Worm (Caenorhabditis elegans) whole organism, L1 larva: ENCODE data around the gene F26F12.5.

Experiments used
- alr-1 ChIP-seq: fragments of 200-800 bp; sonication (Bioruptor generic); optimal IDR thresholded peaks from 2 replicates; lab custom pipeline; 2018; ENCODE audit warnings: borderline replicate concordance, mild to moderate bottlenecking, missing genetic modification characterization, missing compliant biosample characterization
- aly-2 ChIP-seq: fragments of 150-350 bp; optimal IDR thresholded peaks from 2 replicates; lab custom pipeline; 2014; ENCODE audit warnings: missing biosample characterization, missing genetic modification characterization
- blmp-1 ChIP-seq: fragments of 150-350 bp; optimal IDR thresholded peaks from 2 replicates; lab custom pipeline; 2014; ENCODE audit warnings: missing biosample characterization, missing genetic modification characterization
- ceh-63 ChIP-seq: fragments of 200-800 bp; sonication (Bioruptor generic); optimal IDR thresholded peaks from 2 replicates; lab custom pipeline; 2018; ENCODE audit warnings: mild to moderate bottlenecking, missing genetic modification characterization, missing compliant biosample characterization
- ceh-8 ChIP-seq: fragments of 200-800 bp; sonication (Bioruptor generic); optimal IDR thresholded peaks from 2 replicates; lab custom pipeline; 2018; ENCODE audit warnings: mild to moderate bottlenecking, missing genetic modification characterization, moderate library complexity, missing compliant biosample characterization
- ceh-82 ChIP-seq, 3 experiments: fragments of 150-350 bp in 1 of 3; sonication (generic microtip) in 2 of 3; optimal IDR thresholded peaks; 2 replicates each; lab custom pipeline; 2014 to 2017; ENCODE audit warnings: missing biosample characterization in 3 of 3, missing genetic modification characterization in 3 of 3
- ceh-90 ChIP-seq: sonication (generic microtip); optimal IDR thresholded peaks from 2 replicates; lab custom pipeline; 2016; ENCODE audit warnings: missing genetic modification characterization, missing compliant biosample characterization
- dpl-1 ChIP-seq, 3 experiments: fragments of 150-350 bp in 2 of 3; sonication (generic microtip) in 1 of 3; optimal IDR thresholded peaks; 2 replicates each; lab custom pipeline; 2014 to 2017; ENCODE audit warnings: missing biosample characterization in 3 of 3, missing genetic modification characterization in 3 of 3, missing genetic modification reagents in 3 of 3
- efl-3 ChIP-seq: fragments of 200-800 bp; sonication (Bioruptor generic); optimal IDR thresholded peaks from 2 replicates; lab custom pipeline; 2018; ENCODE audit warnings: mild to moderate bottlenecking, missing genetic modification characterization, missing compliant biosample characterization
- elt-2 ChIP-seq: sonication (generic microtip); optimal IDR thresholded peaks from 2 replicates; lab custom pipeline; 2016; ENCODE audit warnings: missing genetic modification characterization, mild to moderate bottlenecking, inconsistent platforms, missing compliant biosample characterization, missing genetic modification reagents
- elt-3 ChIP-seq, 6 experiments: fragments of 150-350 bp in 1 of 6; sonication (generic microtip); optimal IDR thresholded peaks; 2 replicates each; lab custom pipeline; 2017 to 2018; ENCODE audit warnings: missing biosample characterization in 6 of 6, missing genetic modification characterization in 6 of 6, inconsistent platforms in 1 of 6
- ets-5 ChIP-seq: fragments of 200-800 bp; sonication (Bioruptor generic); IDR thresholded peaks from 2 replicates; pipeline ENCODE4 v1.3.6; 2022; ENCODE audit warnings: missing genetic modification characterization, missing compliant biosample characterization
- fkh-10 ChIP-seq: sonication (generic microtip); optimal IDR thresholded peaks from 2 replicates; lab custom pipeline; 2017; ENCODE audit warnings: missing biosample characterization, missing genetic modification reagents, missing genetic modification characterization
- fkh-4 ChIP-seq: sonication (generic microtip); optimal IDR thresholded peaks from 2 replicates; lab custom pipeline; 2016; ENCODE audit warnings: missing compliant biosample characterization, missing genetic modification characterization, borderline replicate concordance
- fkh-8 ChIP-seq: sonication (generic microtip); optimal IDR thresholded peaks from 2 replicates; lab custom pipeline; 2016; ENCODE audit warnings: mild to moderate bottlenecking, missing genetic modification characterization, missing compliant biosample characterization
- fos-1 ChIP-seq: fragments of 150-350 bp; optimal IDR thresholded peaks from 2 replicates; lab custom pipeline; 2014; ENCODE audit warnings: missing biosample characterization, missing genetic modification characterization
- grh-1 ChIP-seq: fragments of 200-800 bp; sonication (Bioruptor generic); IDR thresholded peaks from 2 replicates; pipeline ENCODE4 v1.3.6; 2022; ENCODE audit warnings: missing genetic modification reagents, missing genetic modification characterization, missing compliant biosample characterization
- hpl-2 ChIP-seq: fragments of 150-350 bp; optimal IDR thresholded peaks from 2 replicates; lab custom pipeline; 2014; ENCODE audit warnings: missing biosample characterization, missing genetic modification reagents, missing genetic modification characterization
- jun-1 ChIP-seq: fragments of 150-350 bp; optimal IDR thresholded peaks from 2 replicates; lab custom pipeline; 2014; ENCODE audit warnings: missing biosample characterization, missing genetic modification reagents, missing genetic modification characterization
- lin-13 ChIP-seq: fragments of 150-350 bp; optimal IDR thresholded peaks from 2 replicates; lab custom pipeline; 2014; ENCODE audit warnings: missing biosample characterization, missing genetic modification reagents, missing genetic modification characterization
- lin-14 ChIP-seq: fragments of 200-800 bp; sonication (Bioruptor generic); optimal IDR thresholded peaks from 2 replicates; lab custom pipeline; 2018; ENCODE audit warnings: mild to moderate bottlenecking, missing genetic modification characterization, moderate library complexity, missing compliant biosample characterization
- lin-35 ChIP-seq, 2 experiments: fragments of 150-350 bp; optimal IDR thresholded peaks; 2 replicates each; lab custom pipeline; 2014; ENCODE audit warnings: missing biosample characterization in 2 of 2, missing genetic modification characterization in 2 of 2, missing genetic modification reagents in 2 of 2
- lir-3 ChIP-seq: sonication (generic microtip); optimal IDR thresholded peaks from 2 replicates; lab custom pipeline; 2016; ENCODE audit warnings: mild to moderate bottlenecking, missing genetic modification characterization, moderate library complexity, missing compliant biosample characterization; ENCODE audit not compliant: poor library complexity
- lsy-2 ChIP-seq, 2 experiments: fragments of 150-350 bp; optimal IDR thresholded peaks; 2 replicates each; lab custom pipeline; 2014; ENCODE audit warnings: missing biosample characterization in 2 of 2, missing genetic modification characterization in 2 of 2
- mab-9 ChIP-seq: fragments of 200-800 bp; sonication (Bioruptor generic); IDR thresholded peaks from 2 replicates; pipeline ENCODE4 v1.3.6; 2022; ENCODE audit warnings: missing genetic modification reagents, missing genetic modification characterization, missing compliant biosample characterization
- mdl-1 ChIP-seq, 2 experiments: fragments of 150-350 bp; optimal IDR thresholded peaks; 2 replicates each; lab custom pipeline; 2014 to 2017; ENCODE audit warnings: missing biosample characterization in 2 of 2, missing genetic modification characterization in 2 of 2, inconsistent platforms in 1 of 2
- mep-1 ChIP-seq: fragments of 150-350 bp; optimal IDR thresholded peaks from 2 replicates; lab custom pipeline; 2014; ENCODE audit warnings: missing biosample characterization, missing genetic modification characterization
- nhr-19 ChIP-seq: fragments of 200-800 bp; sonication (Bioruptor generic); conservative IDR thresholded peaks from 2 replicates; pipeline ENCODE4 v1.3.6; 2022; ENCODE audit warnings: missing genetic modification characterization, missing compliant biosample characterization
- nhr-20 ChIP-seq: sonication (generic microtip); optimal IDR thresholded peaks from 2 replicates; lab custom pipeline; 2016; ENCODE audit warnings: mild to moderate bottlenecking, missing genetic modification characterization, missing compliant biosample characterization
- nhr-237 ChIP-seq: fragments of 150-350 bp; optimal IDR thresholded peaks from 2 replicates; lab custom pipeline; 2014; ENCODE audit warnings: missing biosample characterization, missing genetic modification characterization
- nhr-47 ChIP-seq: sonication (generic microtip); optimal IDR thresholded peaks from 2 replicates; lab custom pipeline; 2016; ENCODE audit warnings: mild to moderate bottlenecking, missing genetic modification characterization, moderate library complexity, missing compliant biosample characterization
- nhr-71 ChIP-seq: sonication (generic microtip); optimal IDR thresholded peaks from 2 replicates; lab custom pipeline; 2016; ENCODE audit warnings: mild to moderate bottlenecking, missing genetic modification characterization, moderate library complexity, missing compliant biosample characterization
- nhr-76 ChIP-seq: sonication (generic microtip); optimal IDR thresholded peaks from 2 replicates; lab custom pipeline; 2017; ENCODE audit warnings: missing biosample characterization, missing genetic modification characterization
- nhr-77 ChIP-seq: fragments of 150-350 bp; optimal IDR thresholded peaks from 2 replicates; lab custom pipeline; 2014; ENCODE audit warnings: missing biosample characterization, missing genetic modification characterization
- pag-3 ChIP-seq: sonication (generic microtip); optimal IDR thresholded peaks from 2 replicates; lab custom pipeline; 2017; ENCODE audit warnings: missing genetic modification characterization, mild to moderate bottlenecking, missing compliant biosample characterization, antibody characterized with exemption, borderline replicate concordance; ENCODE audit not compliant: insufficient read depth
- skn-1 ChIP-seq: fragments of 150-350 bp; optimal IDR thresholded peaks from 2 replicates; lab custom pipeline; 2014; ENCODE audit warnings: missing biosample characterization, missing genetic modification characterization
- snpc-4 ChIP-seq: fragments of 150-350 bp; optimal IDR thresholded peaks from 2 replicates; lab custom pipeline; 2014; ENCODE audit warnings: missing biosample characterization, missing genetic modification characterization
- snu-23 ChIP-seq: sonication (generic microtip); optimal IDR thresholded peaks from 2 replicates; lab custom pipeline; 2016; ENCODE audit warnings: missing genetic modification characterization, missing compliant biosample characterization
- sox-4 ChIP-seq: sonication (generic microtip); optimal IDR thresholded peaks from 2 replicates; lab custom pipeline; 2016; ENCODE audit warnings: missing genetic modification characterization, missing compliant biosample characterization
- swsn-7 ChIP-seq: sonication (generic microtip); optimal IDR thresholded peaks from 2 replicates; lab custom pipeline; 2016; ENCODE audit warnings: missing genetic modification characterization, missing compliant biosample characterization
- tbx-2 ChIP-seq: sonication (generic microtip); optimal IDR thresholded peaks from 2 replicates; lab custom pipeline; 2016; ENCODE audit warnings: missing genetic modification characterization, missing compliant biosample characterization
- unc-130 ChIP-seq: fragments of 150-350 bp; optimal IDR thresholded peaks from 2 replicates; lab custom pipeline; 2017; ENCODE audit warnings: missing biosample characterization, missing genetic modification characterization, inconsistent platforms
- unc-62 ChIP-seq: fragments of 150-350 bp; optimal IDR thresholded peaks from 2 replicates; lab custom pipeline; 2014; ENCODE audit warnings: missing biosample characterization, missing genetic modification reagents, missing genetic modification characterization
- zag-1 ChIP-seq: fragments of 150-350 bp; optimal IDR thresholded peaks from 2 replicates; lab custom pipeline; 2014; ENCODE audit warnings: missing biosample characterization, missing genetic modification characterization
- zip-4 ChIP-seq: fragments of 200-800 bp; sonication (Bioruptor generic); optimal IDR thresholded peaks from 2 replicates; lab custom pipeline; 2018; ENCODE audit warnings: mild to moderate bottlenecking, missing genetic modification characterization, moderate library complexity, missing compliant biosample characterization

The F26F12.5 gene

DNA sequence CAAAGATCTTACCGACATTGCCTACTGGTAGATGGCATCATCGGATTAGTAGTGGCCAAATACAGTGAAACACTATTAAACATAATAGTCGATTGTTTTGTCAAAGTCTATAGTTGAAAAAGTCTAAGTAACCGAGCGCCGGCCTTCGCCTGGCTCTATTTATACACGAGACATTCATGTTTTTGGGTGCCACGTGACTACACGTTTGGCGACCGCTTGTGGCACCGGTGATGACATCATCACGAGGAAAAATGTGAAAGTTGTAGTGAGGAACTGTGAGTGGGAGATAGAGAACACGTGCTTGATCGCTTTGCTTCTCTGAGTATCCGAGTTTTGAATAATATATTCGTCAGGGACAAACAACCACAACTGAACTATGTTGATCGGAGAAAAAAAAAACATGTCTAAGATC is 20.6 kb downstream of the F26F12.5 start (continued):
- TF ChIP-seq pag-3 (tag; lab: Kevin White, UChicago) (peak; percentile 67), nhr-19 (GFP tag; lab: Robert Waterston, UW) (peak; percentile 92), lir-3 (tag; lab: Kevin White, UChicago) (peak; percentile 86), mab-9 (peak; percentile 63), blmp-1 (tag; lab: Kevin White, UChicago) (peak; percentile 92), nhr-237 (tag; lab: Kevin White, UChicago) (no peak), snpc-4 (tag; lab: Kevin White, UChicago) (peak; percentile 68), elt-3 (tag; optimal IDR thresholded peaks at IDR 0.05; lab: Kevin White, UChicago) (peak in 1 of 6 experiments; percentile 90), tbx-2 (tag; lab: Kevin White, UChicago) (peak; percentile 81), lsy-2 (tag; optimal IDR thresholded peaks at IDR 0.05; lab: Kevin White, UChicago) (peak; percentile 56 to 77), lin-14 (peak; percentile 91), zag-1 (tag; lab: Kevin White, UChicago) (no peak), nhr-20 (peak; percentile 98), snu-23 (GFP tag; lab: Kevin White, UChicago) (peak; percentile 91), ceh-63 (GFP tag; lab: Kevin White, UChicago) (no peak), grh-1 (GFP tag; lab: Robert Waterston, UW) (peak; percentile 79), swsn-7 (tag; lab: Kevin White, UChicago) (peak; percentile 58), fkh-10 (GFP tag; lab: Kevin White, UChicago) (no peak), efl-3 (GFP tag; lab: Kevin White, UChicago) (no peak), mep-1 (tag; lab: Kevin White, UChicago) (peak; percentile 78), lin-13 (GFP tag; lab: Kevin White, UChicago) (peak; percentile 61), ets-5 (GFP tag; lab: Robert Waterston, UW) (no peak)

DNA sequence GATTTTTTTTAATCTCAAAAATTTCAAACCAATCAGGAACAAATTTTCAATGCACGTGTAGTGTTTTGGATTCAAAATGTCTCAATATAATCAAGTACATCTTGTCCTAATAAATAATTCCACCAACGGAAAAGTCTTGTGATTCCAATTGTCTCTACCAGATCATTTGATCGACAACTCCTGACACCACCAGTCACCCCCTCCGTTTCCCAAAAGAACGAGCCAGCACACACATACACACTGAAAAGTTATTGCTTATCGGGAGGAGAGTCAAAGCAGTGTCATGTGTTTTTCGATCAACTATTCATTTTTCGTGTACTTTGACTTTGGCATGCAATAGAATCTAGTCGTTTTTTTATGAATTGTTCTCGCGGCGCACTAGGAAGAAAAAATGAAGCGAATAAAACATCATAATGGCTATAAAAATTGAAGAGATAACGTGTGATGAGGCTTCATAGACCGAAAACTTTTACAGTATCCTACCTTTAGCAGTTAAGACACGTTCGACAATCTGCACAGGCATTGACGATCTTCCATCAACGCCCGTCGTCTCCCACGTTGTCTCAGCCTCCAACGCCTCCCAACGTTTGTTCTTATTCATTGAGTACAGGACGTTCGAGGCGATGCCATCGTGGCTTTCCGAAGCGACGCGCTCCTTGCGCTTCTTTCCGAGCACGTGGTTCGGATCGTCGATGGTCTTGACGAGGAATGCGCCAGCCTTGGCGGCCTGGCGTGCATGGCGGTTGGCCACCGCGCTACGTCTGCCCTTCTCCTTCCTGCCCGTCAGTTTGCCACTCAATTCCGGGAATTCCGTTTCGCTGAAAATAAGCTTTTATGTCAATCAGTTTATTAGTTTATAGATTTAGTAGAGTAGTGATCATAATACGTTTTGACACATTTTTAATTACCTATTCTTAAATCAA is 21.3 kb downstream of the F26F12.5 start:
- TF ChIP-seq elt-3 (tag; optimal IDR thresholded peaks at IDR 0.05; lab: Kevin White, UChicago): peak in 1 of 6 experiments; percentile 22
- peak; percentile 87 for TF ChIP-seq nhr-71 (tag; lab: Kevin White, UChicago)
- TF ChIP-seq nhr-76 (tag; lab: Kevin White, UChicago): no peak
- peak; percentile 63 to 72 for TF ChIP-seq lsy-2 (tag; optimal IDR thresholded peaks at IDR 0.05; lab: Kevin White, UChicago)
- TF ChIP-seq ceh-8 (GFP tag; lab: Kevin White, UChicago): no peak
- no peak for TF ChIP-seq zip-4 (GFP tag; lab: Kevin White, UChicago)
- TF ChIP-seq lin-14: peak; percentile 78
- peak; percentile 64 for TF ChIP-seq nhr-19 (GFP tag; lab: Robert Waterston, UW)
- TF ChIP-seq nhr-237 (tag; lab: Kevin White, UChicago): no peak
- peak; percentile 33 to 58 for TF ChIP-seq lin-35 (GFP tag; optimal IDR thresholded peaks at IDR 0.05; lab: Kevin White, UChicago)
- TF ChIP-seq unc-130 (tag; lab: Kevin White, UChicago): peak; percentile 68
- TF ChIP-seq mdl-1 (tag; optimal IDR thresholded peaks at IDR 0.05; lab: Kevin White, UChicago): peak in 1 of 2 experiments; percentile 88
- peak; percentile 74 for TF ChIP-seq fkh-4 (tag; lab: Kevin White, UChicago)
- no peak for TF ChIP-seq fkh-10 (GFP tag; lab: Kevin White, UChicago)
- TF ChIP-seq fos-1: no peak
- TF ChIP-seq nhr-47 (tag; lab: Kevin White, UChicago): peak; percentile 65
- no peak for TF ChIP-seq nhr-77 (tag; lab: Kevin White, UChicago)
- peak; percentile 76 for TF ChIP-seq nhr-20
- TF ChIP-seq unc-62 (GFP tag; lab: Kevin White, UChicago): no peak
- TF ChIP-seq skn-1: peak; percentile 48
- TF ChIP-seq zag-1 (tag; lab: Kevin White, UChicago): no peak
- TF ChIP-seq mep-1 (tag; lab: Kevin White, UChicago): peak; percentile 38
- TF ChIP-seq fkh-8 (tag; lab: Kevin White, UChicago): peak; percentile 60
- TF ChIP-seq lir-3 (tag; lab: Kevin White, UChicago): peak; percentile 43
- peak in 1 of 3 experiments; percentile 5 for TF ChIP-seq ceh-82 (tag; optimal IDR thresholded peaks at IDR 0.05; lab: Kevin White, UChicago)
- peak; percentile 28 for TF ChIP-seq tbx-2 (tag; lab: Kevin White, UChicago)
- peak; percentile 80 for TF ChIP-seq elt-2
- peak; percentile 57 for TF ChIP-seq jun-1 (tag; lab: Kevin White, UChicago)
- peak; percentile 38 for TF ChIP-seq ceh-90 (tag; lab: Kevin White, UChicago)
- TF ChIP-seq hpl-2: no peak
- no peak for TF ChIP-seq aly-2
- TF ChIP-seq alr-1 (tag; lab: Kevin White, UChicago): no peak
- TF ChIP-seq sox-4 (tag; lab: Kevin White, UChicago): peak; percentile 53
- TF ChIP-seq dpl-1 (GFP tag; optimal IDR thresholded peaks at IDR 0.05; lab: Kevin White, UChicago): peak in 2 of 3 experiments; percentile 33 to 41
